Fruit fly (Drosophila melanogaster): Measurements from ENCODE around the gene IFT54.

- TF ChIP-seq CG33017 (tag; optimal IDR thresholded peaks at IDR 0.05) (no peak), CG7101 (tag; optimal IDR thresholded peaks at IDR 0.05) (no peak), tj (GFP tag; optimal IDR thresholded peaks at IDR 0.05) (peak; percentile 36), cic (GFP tag; optimal IDR thresholded peaks at IDR 0.05) (peak; percentile 94), CG14711 (tag; optimal IDR thresholded peaks at IDR 0.05) (no peak), ovo (GFP tag; optimal IDR thresholded peaks at IDR 0.05) (peak; percentile 77), bab1 (GFP tag; optimal IDR thresholded peaks at IDR 0.05) (peak; percentile 56), CG5204 (GFP tag; optimal IDR thresholded peaks at IDR 0.05) (no peak), Crg-1 (GFP tag; optimal IDR thresholded peaks at IDR 0.05) (no peak), CG12768 (GFP tag; optimal IDR thresholded peaks at IDR 0.05) (peak; percentile 39), pad (GFP tag; optimal IDR thresholded peaks at IDR 0.05) (peak; percentile 68)
Observed at dm6 chr3R:14298078-14298896, 3.9 kb upstream of the IFT54 start.
